Fruit fly (Drosophila melanogaster): Measurements from ENCODE around the gene NO66.
A peak's percentile ranks its signal among the peaks of the same experiment; 100 is the strongest.

The NO66 gene

dm6 chrX:4366196-4366595 lies 47.0 kb downstream of the NO66 start, which contains the start of gene CG3626 (continued):
- peak; percentile 41 for TF ChIP-seq HmgD (GFP tag; optimal IDR thresholded peaks at IDR 0.05)
- TF ChIP-seq otp (GFP tag; IDR thresholded peaks at IDR 0.05): no peak
- no peak for TF ChIP-seq H2.0 (GFP tag; IDR thresholded peaks at IDR 0.05)
- no peak for TF ChIP-seq CG3726 (GFP tag; IDR thresholded peaks at IDR 0.05)
- peak; percentile 91 for TF ChIP-seq amos (GFP tag; IDR thresholded peaks at IDR 0.05; ENCODE audit: partially characterized antibody)
- TF ChIP-seq Pdp1 (GFP tag; optimal IDR thresholded peaks at IDR 0.05): no peak
- TF ChIP-seq CG13296 (GFP tag; optimal IDR thresholded peaks at IDR 0.05): no peak
- no peak for TF ChIP-seq tgo (GFP tag; IDR thresholded peaks at IDR 0.05)
- no peak for TF ChIP-seq CG8388 (GFP tag; optimal IDR thresholded peaks at IDR 0.05)
- no peak for TF ChIP-seq croc (GFP tag; conservative IDR thresholded peaks at IDR 0.05)
- TF ChIP-seq Lhr (GFP tag; optimal IDR thresholded peaks at IDR 0.05): peak; percentile 95
- peak; percentile 22; the same call in 1 of the 4 replicates for TF ChIP-seq Gug (GFP tag; IDR thresholded peaks at IDR 0.05)
- TF ChIP-seq CG17912 (GFP tag; optimal IDR thresholded peaks at IDR 0.05): no peak
- TF ChIP-seq crp (GFP tag; optimal IDR thresholded peaks at IDR 0.05): no peak
- TF ChIP-seq grn (GFP tag; optimal IDR thresholded peaks at IDR 0.05): peak; percentile 52
- TF ChIP-seq CG11560 (tag; IDR thresholded peaks at IDR 0.05): no peak
- no peak for TF ChIP-seq bowl (GFP tag; IDR thresholded peaks at IDR 0.05)
- no peak for TF ChIP-seq caup (GFP tag; optimal IDR thresholded peaks at IDR 0.05; ENCODE audit: severe bottlenecking)
- no peak for TF ChIP-seq D19B (GFP tag; optimal IDR thresholded peaks at IDR 0.05)
- no peak for TF ChIP-seq Bdp1 (GFP tag; optimal IDR thresholded peaks at IDR 0.05)
- TF ChIP-seq CG4854 (GFP tag; optimal IDR thresholded peaks at IDR 0.05): no peak
- no peak for TF ChIP-seq CG11504 (tag; optimal IDR thresholded peaks at IDR 0.05)
- no peak for TF ChIP-seq CG7839 (tag; optimal IDR thresholded peaks at IDR 0.05)
- TF ChIP-seq CkIIα-i1 (GFP tag; IDR thresholded peaks at IDR 0.05): no peak
- no peak for TF ChIP-seq Six4 (GFP tag; optimal IDR thresholded peaks at IDR 0.05)
- no peak for TF ChIP-seq ranshi (GFP tag; IDR thresholded peaks at IDR 0.05)
- TF ChIP-seq CG9797 (GFP tag; optimal IDR thresholded peaks at IDR 0.05): peak; percentile 91
- no peak for TF ChIP-seq Drgx (GFP tag; IDR thresholded peaks at IDR 0.05)
- no peak for TF ChIP-seq cwo (GFP tag; optimal IDR thresholded peaks at IDR 0.05)
- TF ChIP-seq trem (tag; optimal IDR thresholded peaks at IDR 0.05): peak; percentile 69
- TF ChIP-seq sens-2 (GFP tag; IDR thresholded peaks at IDR 0.05): no peak
- no peak for TF ChIP-seq CG1792 (GFP tag; optimal IDR thresholded peaks at IDR 0.05)
- TF ChIP-seq stwl (tag; optimal IDR thresholded peaks at IDR 0.05): peak; percentile 99
- TF ChIP-seq chn (GFP tag; optimal IDR thresholded peaks at IDR 0.05): no peak
- TF ChIP-seq gcm2 (GFP tag; optimal IDR thresholded peaks at IDR 0.05): no peak
- TF ChIP-seq pfk (GFP tag; optimal IDR thresholded peaks at IDR 0.05): no peak
- TF ChIP-seq ci (GFP tag; IDR thresholded peaks at IDR 0.05): no peak
- TF ChIP-seq dysf (GFP tag; IDR thresholded peaks at IDR 0.05): no peak
- TF ChIP-seq CG7745 (tag; optimal IDR thresholded peaks at IDR 0.05): no peak
- no peak; the same call in 1 of the 2 replicates for TF ChIP-seq Nf-YA (GFP tag; IDR thresholded peaks at IDR 0.05)
- TF ChIP-seq Sry-β (GFP tag; optimal IDR thresholded peaks at IDR 0.05): no peak
- TF ChIP-seq pnt (GFP tag; optimal IDR thresholded peaks at IDR 0.05): no peak
- TF ChIP-seq CG12744 (GFP tag; optimal IDR thresholded peaks at IDR 0.05): peak; percentile 21
- no peak for TF ChIP-seq lola (GFP tag; optimal IDR thresholded peaks at IDR 0.05)
- TF ChIP-seq CG10267 (tag; optimal IDR thresholded peaks at IDR 0.05): peak; percentile 84
- TF ChIP-seq CG31224 (GFP tag; IDR thresholded peaks at IDR 0.05): no peak
- TF ChIP-seq CG7786 (GFP tag; optimal IDR thresholded peaks at IDR 0.05): peak; percentile 11
- no peak for TF ChIP-seq slou (GFP tag; optimal IDR thresholded peaks at IDR 0.05)
- no peak for TF ChIP-seq gt (GFP tag; IDR thresholded peaks at IDR 0.05)
- no peak for TF ChIP-seq CG18619 (GFP tag; optimal IDR thresholded peaks at IDR 0.05)
- 0 out of 2 replicates have a peak, but pooled peaks have one; percentile 54 for TF ChIP-seq nerfin-2 (GFP tag; IDR thresholded peaks at IDR 0.05; ENCODE audit: partially characterized antibody)

All from whole organism, embryonic.